Fruit fly (Drosophila melanogaster) whole organism, embryonic: ENCODE data around the gene Wdr33.

Experiments
- Atf3 ChIP-seq: fragments of 200-800 bp; sonication (Bioruptor generic); optimal IDR thresholded peaks from 3 replicates; lab custom pipeline; 2016; ENCODE audit warnings: missing biosample characterization, missing genetic modification characterization
- Bgb ChIP-seq: fragments of 200-800 bp; sonication (Bioruptor generic); IDR thresholded peaks from 2 replicates; pipeline ENCODE4 v1.3.6; 2022; ENCODE audit warnings: missing biosample characterization, missing genetic modification characterization; ENCODE audit not compliant: partially characterized antibody
- C15 ChIP-seq: fragments of 200-800 bp; sonication (Bioruptor generic); IDR thresholded peaks from 3 replicates; pipeline ENCODE4 v1.3.6; 2022; ENCODE audit warnings: missing biosample characterization, missing genetic modification characterization
- CG11560 ChIP-seq: fragments of 200-800 bp; sonication (Bioruptor generic); IDR thresholded peaks from 3 replicates; pipeline ENCODE4 v1.3.6; 2022; ENCODE audit warnings: missing biosample characterization, missing genetic modification characterization
- CG15011 ChIP-seq: fragments of 200-800 bp; sonication (Bioruptor generic); optimal IDR thresholded peaks from 3 replicates; lab custom pipeline; 2018; ENCODE audit warnings: missing biosample characterization, mild to moderate bottlenecking, missing genetic modification characterization
- CG1529 ChIP-seq: fragments of 200-800 bp; sonication (Bioruptor generic); optimal IDR thresholded peaks from 3 replicates; lab custom pipeline; 2018; ENCODE audit warnings: missing biosample characterization, missing genetic modification characterization
- CG15514 ChIP-seq: fragments of 200-800 bp; sonication (Bioruptor generic); optimal IDR thresholded peaks from 3 replicates; lab custom pipeline; 2017; ENCODE audit warnings: missing biosample characterization, missing genetic modification characterization, mild to moderate bottlenecking, moderate library complexity, missing genetic modification reagents
- CG16815 ChIP-seq: fragments of 200-800 bp; sonication (Bioruptor generic); optimal IDR thresholded peaks from 3 replicates; lab custom pipeline; 2017; ENCODE audit warnings: missing biosample characterization, mild to moderate bottlenecking, missing genetic modification characterization
- CG2116 ChIP-seq: fragments of 200-800 bp; sonication (Bioruptor generic); optimal IDR thresholded peaks from 3 replicates; lab custom pipeline; 2018; ENCODE audit warnings: missing biosample characterization, mild to moderate bottlenecking, missing genetic modification characterization
- CG2199 ChIP-seq: fragments of 200-800 bp; sonication (Bioruptor generic); IDR thresholded peaks from 3 replicates; pipeline ENCODE4 v1.3.6; 2022; ENCODE audit warnings: missing biosample characterization, missing genetic modification characterization
- CG2202 ChIP-seq: fragments of 200-800 bp; sonication (Bioruptor generic); optimal IDR thresholded peaks from 2 replicates; lab custom pipeline; 2018; ENCODE audit warnings: missing biosample characterization, mild to moderate bottlenecking, missing genetic modification characterization
- CG30403 ChIP-seq: fragments of 200-800 bp; sonication (Bioruptor generic); optimal IDR thresholded peaks from 3 replicates; lab custom pipeline; 2016; ENCODE audit warnings: missing biosample characterization, missing genetic modification characterization
- CG31365 ChIP-seq: fragments of 200-800 bp; sonication (Bioruptor generic); optimal IDR thresholded peaks from 2 replicates; lab custom pipeline; 2018; ENCODE audit warnings: missing biosample characterization, mild to moderate bottlenecking, missing genetic modification characterization
- CG34376 ChIP-seq: fragments of 200-800 bp; sonication (Bioruptor generic); optimal IDR thresholded peaks from 2 replicates; lab custom pipeline; 2018; ENCODE audit warnings: missing biosample characterization, mild to moderate bottlenecking, missing genetic modification characterization
- CG5180 ChIP-seq: fragments of 200-800 bp; sonication (Bioruptor generic); optimal IDR thresholded peaks from 3 replicates; lab custom pipeline; 2017; ENCODE audit warnings: missing biosample characterization, missing genetic modification characterization, mild to moderate bottlenecking, moderate library complexity, missing genetic modification reagents
- Camta ChIP-seq: fragments of 200-800 bp; sonication (Bioruptor generic); optimal IDR thresholded peaks from 2 replicates; lab custom pipeline; 2016; ENCODE audit warnings: missing biosample characterization, missing genetic modification characterization
- Dip3 ChIP-seq: fragments of 200-800 bp; sonication (Bioruptor generic); optimal IDR thresholded peaks from 3 replicates; lab custom pipeline; 2016; ENCODE audit warnings: missing biosample characterization, missing genetic modification characterization
- Dll ChIP-seq: fragments of 200-800 bp; sonication (Bioruptor generic); IDR thresholded peaks from 4 replicates; pipeline ENCODE4 v1.3.6; 2022; ENCODE audit warnings: missing biosample characterization, missing genetic modification characterization; ENCODE audit not compliant: partially characterized antibody
- Dp ChIP-seq: fragments of 200-800 bp; sonication (Bioruptor generic); optimal IDR thresholded peaks from 2 replicates; lab custom pipeline; 2018; ENCODE audit warnings: missing biosample characterization, mild to moderate bottlenecking, missing genetic modification characterization, moderate library complexity
- Dref ChIP-seq: fragments of 200-800 bp; sonication (Bioruptor generic); IDR thresholded peaks from 2 replicates; pipeline ENCODE4 v1.3.6; 2022; ENCODE audit warnings: missing biosample characterization, missing genetic modification characterization
- ERR ChIP-seq: fragments of 200-800 bp; sonication (Bioruptor generic); optimal IDR thresholded peaks from 2 replicates; lab custom pipeline; 2016; ENCODE audit warnings: missing biosample characterization, missing genetic modification characterization
- Ets97D ChIP-seq: fragments of 200-800 bp; sonication (Bioruptor generic); optimal IDR thresholded peaks from 3 replicates; lab custom pipeline; 2016; ENCODE audit warnings: missing biosample characterization, missing genetic modification characterization
- Lim3 ChIP-seq: fragments of 200-800 bp; sonication (Bioruptor generic); IDR thresholded peaks from 2 replicates; pipeline ENCODE4 v1.3.6; 2022; ENCODE audit warnings: missing biosample characterization, missing genetic modification characterization
- Lpt ChIP-seq: fragments of >200 bp; optimal IDR thresholded peaks from 2 replicates; lab custom pipeline; 2018; ENCODE audit warnings: missing biosample characterization, missing genetic modification characterization
- MBD-R2 ChIP-seq: fragments of 200-800 bp; sonication (Bioruptor generic); IDR thresholded peaks from 2 replicates; pipeline ENCODE4 v1.3.6; 2022; ENCODE audit warnings: missing biosample characterization, missing genetic modification characterization
- MESR4 ChIP-seq: fragments of 200-800 bp; sonication (Bioruptor generic); optimal IDR thresholded peaks from 2 replicates; lab custom pipeline; 2018; ENCODE audit warnings: missing biosample characterization, mild to moderate bottlenecking, missing genetic modification characterization, moderate library complexity
- Mad ChIP-seq: fragments of 200-800 bp; sonication (Bioruptor generic); optimal IDR thresholded peaks from 2 replicates; lab custom pipeline; 2016; ENCODE audit warnings: missing biosample characterization, missing genetic modification characterization
- Nf-YB ChIP-seq: fragments of 200-800 bp; sonication (Bioruptor generic); optimal IDR thresholded peaks from 3 replicates; lab custom pipeline; 2019; ENCODE audit warnings: missing biosample characterization, mild to moderate bottlenecking, missing genetic modification characterization, moderate library complexity
- NfI ChIP-seq: fragments of 200-800 bp; sonication (Bioruptor generic); optimal IDR thresholded peaks from 3 replicates; lab custom pipeline; 2018; ENCODE audit warnings: missing biosample characterization, mild to moderate bottlenecking, missing genetic modification characterization, moderate library complexity
- Sry-δ ChIP-seq: fragments of 200-800 bp; sonication (Bioruptor generic); optimal IDR thresholded peaks from 2 replicates; lab custom pipeline; 2016; ENCODE audit warnings: missing biosample characterization, missing genetic modification characterization
- al ChIP-seq: fragments of 200-800 bp; sonication (Bioruptor generic); IDR thresholded peaks from 2 replicates; pipeline ENCODE4 v1.3.6; 2022; ENCODE audit warnings: missing biosample characterization, missing genetic modification characterization
- ap ChIP-seq: fragments of 200-800 bp; sonication (Bioruptor generic); IDR thresholded peaks from 2 replicates; pipeline ENCODE4 v1.3.6; 2022; ENCODE audit warnings: missing biosample characterization, missing genetic modification characterization
- bowl ChIP-seq: fragments of 200-800 bp; sonication (Bioruptor generic); IDR thresholded peaks from 2 replicates; pipeline ENCODE4 v1.3.6; 2022; ENCODE audit warnings: missing biosample characterization, missing genetic modification characterization
- ci ChIP-seq: fragments of 200-800 bp; sonication (Bioruptor generic); IDR thresholded peaks from 3 replicates; pipeline ENCODE4 v1.3.6; 2022; ENCODE audit warnings: missing biosample characterization, missing genetic modification characterization
- crc ChIP-seq: fragments of 200-800 bp; sonication (Bioruptor generic); optimal IDR thresholded peaks from 2 replicates; lab custom pipeline; 2016; ENCODE audit warnings: missing biosample characterization, missing genetic modification characterization
- dati ChIP-seq: fragments of 200-800 bp; sonication (Bioruptor generic); IDR thresholded peaks from 2 replicates; pipeline ENCODE4 v1.3.6; 2022; ENCODE audit warnings: missing biosample characterization, missing genetic modification characterization
- esg ChIP-seq: fragments of 200-800 bp; sonication (Bioruptor generic); conservative IDR thresholded peaks from 2 replicates; pipeline ENCODE4 v1.3.6; 2022; ENCODE audit warnings: missing biosample characterization, missing genetic modification characterization
- eyg ChIP-seq: fragments of 200-800 bp; sonication (Bioruptor generic); optimal IDR thresholded peaks from 3 replicates; lab custom pipeline; 2016; ENCODE audit warnings: missing biosample characterization, missing genetic modification characterization
- fd64A ChIP-seq: fragments of 200-800 bp; sonication (Bioruptor generic); optimal IDR thresholded peaks from 3 replicates; lab custom pipeline; 2018; ENCODE audit warnings: missing biosample characterization, mild to moderate bottlenecking, missing genetic modification characterization
- grau ChIP-seq: fragments of 200-800 bp; optimal IDR thresholded peaks from 3 replicates; lab custom pipeline; 2019; ENCODE audit warnings: missing biosample characterization, mild to moderate bottlenecking, missing genetic modification characterization, moderate library complexity
- inv ChIP-seq: fragments of 200-800 bp; sonication (Bioruptor generic); IDR thresholded peaks from 2 replicates; pipeline ENCODE4 v1.3.6; 2022; ENCODE audit warnings: missing biosample characterization, missing genetic modification characterization; ENCODE audit not compliant: partially characterized antibody
- jigr1 ChIP-seq: fragments of 200-800 bp; sonication (Bioruptor generic); IDR thresholded peaks from 3 replicates; pipeline ENCODE4 v1.3.6; 2022; ENCODE audit warnings: missing biosample characterization, missing genetic modification characterization
- jumu ChIP-seq: fragments of 200-800 bp; sonication (Bioruptor generic); optimal IDR thresholded peaks from 3 replicates; lab custom pipeline; 2016; ENCODE audit warnings: missing biosample characterization, missing genetic modification characterization
- lbe ChIP-seq: fragments of 200-800 bp; sonication (Bioruptor generic); optimal IDR thresholded peaks from 2 replicates; lab custom pipeline; 2016; ENCODE audit warnings: missing biosample characterization, mild to moderate bottlenecking, missing genetic modification characterization
- nerfin-1 ChIP-seq: fragments of 200-800 bp; sonication (Bioruptor generic); optimal IDR thresholded peaks from 3 replicates; lab custom pipeline; 2019; ENCODE audit warnings: missing biosample characterization, mild to moderate bottlenecking, missing genetic modification characterization, moderate library complexity
- nmo ChIP-seq: fragments of 200-800 bp; sonication (Bioruptor generic); optimal IDR thresholded peaks from 2 replicates; lab custom pipeline; 2018; ENCODE audit warnings: missing biosample characterization, mild to moderate bottlenecking, missing genetic modification characterization, moderate library complexity
- pzg ChIP-seq: fragments of 200-800 bp; sonication (Bioruptor generic); optimal IDR thresholded peaks from 3 replicates; lab custom pipeline; 2018; ENCODE audit warnings: missing biosample characterization, mild to moderate bottlenecking, missing genetic modification characterization, moderate library complexity
- sens-2 ChIP-seq: fragments of 200-800 bp; sonication (Bioruptor generic); IDR thresholded peaks from 2 replicates; pipeline ENCODE4 v1.3.6; 2022; ENCODE audit warnings: missing biosample characterization, missing genetic modification characterization
- sob ChIP-seq: fragments of 200-800 bp; sonication (Bioruptor generic); IDR thresholded peaks from 2 replicates; pipeline ENCODE4 v1.3.6; 2022; ENCODE audit warnings: missing biosample characterization, missing genetic modification characterization
- usp ChIP-seq: fragments of >200 bp; optimal IDR thresholded peaks from 2 replicates; lab custom pipeline; 2017; ENCODE audit warnings: missing biosample characterization, missing genetic modification characterization
- vnd ChIP-seq: fragments of 200-800 bp; sonication (Bioruptor generic); IDR thresholded peaks from 3 replicates; pipeline ENCODE4 v1.3.6; 2022; ENCODE audit warnings: missing biosample characterization, missing genetic modification characterization; ENCODE audit not compliant: partially characterized antibody
- zf30C ChIP-seq: fragments of 200-800 bp; sonication (Bioruptor generic); optimal IDR thresholded peaks from 3 replicates; lab custom pipeline; 2018; ENCODE audit warnings: missing biosample characterization, mild to moderate bottlenecking, missing genetic modification characterization

Wdr33 gene

DNA sequence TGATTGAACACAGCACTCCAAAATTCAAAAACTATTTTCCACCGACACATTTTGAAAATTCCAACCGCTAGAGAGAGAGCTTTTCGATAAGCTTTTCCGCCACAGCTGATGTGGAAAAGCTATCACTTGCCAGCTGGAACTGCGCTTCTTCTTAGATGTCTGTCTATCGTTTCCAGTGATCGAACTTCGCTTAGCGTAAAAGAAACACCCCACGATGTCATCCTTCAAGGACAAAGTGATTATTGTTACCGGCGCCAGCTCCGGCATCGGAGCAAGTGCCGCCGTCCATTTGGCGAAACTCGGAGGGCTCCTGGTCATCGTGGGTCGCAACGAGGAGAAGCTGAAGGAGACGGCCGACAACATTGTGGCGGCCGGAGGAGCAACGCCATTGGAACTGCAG is 28.3 kb upstream of the Wdr33 start, which contains the start of gene CG31549 (continued):
- TF ChIP-seq CG1529: no peak
- TF ChIP-seq Atf3: no peak
- TF ChIP-seq zf30C (GFP tag; lab: Kevin White, UChicago): no peak
- no peak for TF ChIP-seq ap
- no peak for TF ChIP-seq C15 (GFP tag; lab: Robert Waterston, UW)
- TF ChIP-seq nmo (GFP tag; lab: Kevin White, UChicago): no peak
- no peak for TF ChIP-seq lbe (GFP tag; lab: Kevin White, UChicago)
- no peak for TF ChIP-seq Mad (GFP tag; lab: Kevin White, UChicago)
- no peak for TF ChIP-seq CG31365 (tag; lab: Kevin White, UChicago)
- no peak for TF ChIP-seq Camta (GFP tag; lab: Kevin White, UChicago)
- TF ChIP-seq CG11560 (tag; lab: Robert Waterston, UW): no peak
- no peak for TF ChIP-seq dati (GFP tag; lab: Robert Waterston, UW)
- TF ChIP-seq CG2202 (tag; lab: Kevin White, UChicago): no peak
- no peak for TF ChIP-seq ci
- TF ChIP-seq CG15514 (GFP tag; lab: Kevin White, UChicago): peak; percentile 32
- no peak for TF ChIP-seq CG5180 (GFP tag; lab: Kevin White, UChicago)
- no peak for TF ChIP-seq usp (GFP tag; lab: Kevin White, UChicago)
- peak; percentile 28 for TF ChIP-seq pzg (GFP tag; lab: Kevin White, UChicago)
- TF ChIP-seq sob: no peak
- TF ChIP-seq bowl (GFP tag; lab: Robert Waterston, UW): no peak
- TF ChIP-seq Dp (GFP tag; lab: Kevin White, UChicago): peak; percentile 58
- no peak for TF ChIP-seq sens-2 (GFP tag; lab: Robert Waterston, UW)
- no peak for TF ChIP-seq CG30403
- TF ChIP-seq NfI (GFP tag; lab: Kevin White, UChicago): no peak
- no peak for TF ChIP-seq eyg (GFP tag; lab: Kevin White, UChicago)
- TF ChIP-seq Lpt (GFP tag; lab: Kevin White, UChicago): no peak
- no peak for TF ChIP-seq Lim3 (GFP tag; lab: Robert Waterston, UW)
- TF ChIP-seq Dip3 (GFP tag; lab: Kevin White, UChicago): no peak
- no peak for TF ChIP-seq Nf-YB (GFP tag; lab: Kevin White, UChicago)
- no peak for TF ChIP-seq esg
- TF ChIP-seq grau (tag; lab: Kevin White, UChicago): no peak
- TF ChIP-seq CG16815 (GFP tag; lab: Kevin White, UChicago): no peak

DNA sequence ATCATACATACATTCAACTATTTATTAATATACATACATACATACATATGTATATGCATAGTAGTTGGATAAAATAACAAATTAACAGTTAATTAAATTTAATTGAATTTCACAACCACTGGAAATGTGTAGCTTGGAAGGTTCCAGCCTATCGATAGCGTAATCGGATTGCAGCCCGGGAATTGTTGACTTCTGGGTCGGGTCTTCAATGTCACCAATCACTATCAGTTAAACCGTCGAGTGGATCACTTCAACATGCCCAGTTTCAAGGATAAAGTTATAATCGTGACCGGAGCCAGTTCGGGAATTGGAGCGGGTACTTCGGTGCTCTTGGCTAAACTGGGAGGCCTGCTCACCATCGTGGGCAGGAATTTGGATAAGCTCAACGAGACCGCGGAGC is 27.0 kb upstream of the Wdr33 start, which contains the start of gene CG12171:
CG12171 (plus strand) TSS at position 191 of the 400 bp plus-strand sequence.
- TF ChIP-seq al (GFP tag; lab: Robert Waterston, UW) (no peak), jumu (GFP tag; lab: Kevin White, UChicago) (no peak), Bgb (peak; percentile 42; the same call in 1 of the 2 replicates), CG15011 (no peak), vnd (GFP tag; lab: Robert Waterston, UW) (peak; percentile 49; the same call in 1 of the 3 replicates), fd64A (GFP tag; lab: Kevin White, UChicago) (no peak), CG15514 (GFP tag; lab: Kevin White, UChicago) (peak; percentile 76), MESR4 (peak; percentile 54), CG2199 (GFP tag; lab: Robert Waterston, UW) (no peak), Ets97D (no peak), ERR (peak; percentile 40), CG2116 (peak; percentile 96), MBD-R2 (GFP tag; lab: Robert Waterston, UW) (peak; percentile 52; the same call in 1 of the 2 replicates), Sry-δ (peak; percentile 24), jigr1 (no peak), CG34376 (peak; percentile 57), Dll (GFP tag; lab: Robert Waterston, UW) (peak; percentile 36; the same call in 1 of the 4 replicates), crc (GFP tag; lab: Kevin White, UChicago) (no peak), inv (GFP tag; lab: Robert Waterston, UW) (0 out of 2 replicates have a peak, but pooled peaks have one; percentile 18), Dref (peak; percentile 60), nerfin-1 (tag; lab: Kevin White, UChicago) (no peak)
